Worm (Caenorhabditis elegans): ENCODE measurements around the gene Y56A3A.31.

Gene Y56A3A.31

DNA sequence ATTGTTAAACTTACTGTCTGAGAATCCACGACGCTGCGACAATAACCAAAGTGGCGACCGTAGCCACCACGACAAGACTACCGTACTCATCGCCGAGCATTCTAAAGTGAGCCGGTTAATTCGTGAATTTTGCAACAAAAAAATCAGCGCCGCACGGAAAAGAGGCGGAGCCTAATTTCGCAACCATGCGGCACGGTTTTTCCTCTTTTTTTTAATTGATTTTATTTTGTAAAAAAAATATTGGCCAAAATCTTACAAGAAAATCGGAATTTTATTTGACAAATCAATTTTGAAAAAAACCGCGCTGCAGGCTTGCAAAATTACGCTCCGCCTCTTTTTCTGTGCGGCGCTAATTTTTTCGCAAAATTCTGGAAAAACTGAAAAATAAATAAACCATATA is 40.7 kb upstream of the Y56A3A.31 start, which contains the start of gene dolk-1:
Gene dolk-1, minus strand, starts transcription at position 101 of the 400 bp plus-strand sequence.
- TF ChIP-seq fkh-10 (GFP tag; optimal IDR thresholded peaks at IDR 0.05), result no peak
- TF ChIP-seq pag-3 (tag; optimal IDR thresholded peaks at IDR 0.05; ENCODE audit: borderline replicate concordance), result no peak
- TF ChIP-seq odd-2 (tag; optimal IDR thresholded peaks at IDR 0.05), result no peak
- no peak for TF ChIP-seq rnt-1 (tag; optimal IDR thresholded peaks at IDR 0.05)
- TF ChIP-seq ceh-48 (tag; optimal IDR thresholded peaks at IDR 0.05), result no peak
- no peak for TF ChIP-seq tbx-7 (tag; optimal IDR thresholded peaks at IDR 0.05)
- TF ChIP-seq K09A11.1 (tag; optimal IDR thresholded peaks at IDR 0.05; ENCODE audit: insufficient read depth), result no peak
- no peak for TF ChIP-seq F13H6.1 (tag; optimal IDR thresholded peaks at IDR 0.05)
- TF ChIP-seq ceh-31 (tag; optimal IDR thresholded peaks at IDR 0.05), result no peak
- TF ChIP-seq ama-1 (optimal IDR thresholded peaks at IDR 0.05), result no peak
- no peak for TF ChIP-seq ceh-45 (GFP tag; IDR thresholded peaks at IDR 0.05)
- TF ChIP-seq eyg-1 (tag; optimal IDR thresholded peaks at IDR 0.05), result no peak
- TF ChIP-seq dmd-4 (tag; optimal IDR thresholded peaks at IDR 0.05; ENCODE audit: borderline replicate concordance), result no peak
- TF ChIP-seq madf-2 (tag; optimal IDR thresholded peaks at IDR 0.05), result no peak
- no peak for TF ChIP-seq dve-1 (tag; optimal IDR thresholded peaks at IDR 0.05)
- TF ChIP-seq tbx-2 (tag; optimal IDR thresholded peaks at IDR 0.05), result no peak
- no peak for TF ChIP-seq fax-1 (tag; optimal IDR thresholded peaks at IDR 0.05)
- TF ChIP-seq ztf-16 (tag; optimal IDR thresholded peaks at IDR 0.05), result no peak

DNA sequence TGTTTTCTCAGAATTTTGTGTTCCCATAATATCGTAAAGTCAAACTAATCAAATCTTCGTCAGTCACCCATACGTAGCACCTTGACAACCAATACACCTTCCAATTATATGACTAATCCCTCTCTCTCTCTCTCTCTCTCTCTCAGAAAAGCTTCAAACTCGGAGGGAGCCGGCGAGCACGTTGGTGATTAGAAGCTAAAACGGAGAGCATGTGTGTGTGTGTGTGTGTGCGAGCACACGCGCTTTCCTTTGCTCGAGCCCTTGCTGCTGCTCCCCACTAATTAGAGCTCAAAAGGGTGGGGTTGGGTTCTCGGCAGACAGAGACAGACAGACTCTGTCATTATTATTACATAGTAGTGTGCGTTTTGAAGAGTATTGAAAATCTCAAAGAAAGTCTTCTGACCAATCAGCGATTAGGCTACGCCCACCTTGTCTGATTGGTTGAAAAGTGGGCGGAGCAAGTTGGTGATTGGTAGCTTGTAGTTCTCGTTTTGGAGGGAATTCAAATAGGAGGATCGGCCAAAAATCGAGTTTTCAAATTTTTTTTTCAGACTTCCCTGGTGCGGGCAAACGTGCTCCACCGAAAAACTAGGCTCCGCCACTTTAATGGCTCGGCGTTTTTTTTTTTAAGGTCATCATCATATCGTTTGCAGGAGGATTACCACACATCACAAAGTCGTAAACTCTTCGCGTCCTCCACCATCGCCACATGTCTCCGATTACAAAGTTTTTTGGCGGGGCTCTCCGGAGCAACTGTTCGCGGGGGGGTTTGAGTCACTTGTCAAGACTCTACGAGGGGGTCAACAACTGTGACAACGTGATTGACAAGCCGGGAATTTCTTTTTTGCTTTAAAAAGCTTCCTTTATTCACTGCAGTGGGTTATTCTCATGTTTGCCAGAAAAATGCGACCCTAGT is 39.0 kb upstream of the Y56A3A.31 start:
- TF ChIP-seq elt-2 (tag; optimal IDR thresholded peaks at IDR 0.05), result peak; percentile 3
- no peak for TF ChIP-seq tbx-2 (tag; optimal IDR thresholded peaks at IDR 0.05)
- no peak for TF ChIP-seq hlh-30 (tag; optimal IDR thresholded peaks at IDR 0.05; ENCODE audit: insufficient read depth)
- TF ChIP-seq unc-55 (GFP tag; optimal IDR thresholded peaks at IDR 0.05), result peak; percentile 93
- no peak for TF ChIP-seq unc-86 (tag; optimal IDR thresholded peaks at IDR 0.05)
- TF ChIP-seq gmeb-2 (tag; optimal IDR thresholded peaks at IDR 0.05), result no peak
- no peak for TF ChIP-seq ahr-1 (tag; optimal IDR thresholded peaks at IDR 0.05)
- TF ChIP-seq T23F11.4 (GFP tag; optimal IDR thresholded peaks at IDR 0.05), result no peak
- no peak for TF ChIP-seq che-1 (tag; optimal IDR thresholded peaks at IDR 0.05)
- no peak for TF ChIP-seq sdc-2 (tag; optimal IDR thresholded peaks at IDR 0.05)
- no peak for TF ChIP-seq pag-3 (tag; optimal IDR thresholded peaks at IDR 0.05; ENCODE audit: borderline replicate concordance)
- no peak for TF ChIP-seq ttx-3 (tag; optimal IDR thresholded peaks at IDR 0.05)
- TF ChIP-seq pha-4 (tag; optimal IDR thresholded peaks at IDR 0.05), result no peak
- no peak for TF ChIP-seq tbx-7 (tag; optimal IDR thresholded peaks at IDR 0.05)
- peak; percentile 43 for TF ChIP-seq ceh-18 (tag; optimal IDR thresholded peaks at IDR 0.05)
- no peak for TF ChIP-seq pat-9 (tag; optimal IDR thresholded peaks at IDR 0.05)
- TF ChIP-seq K02D7.2 (tag; optimal IDR thresholded peaks at IDR 0.05), result peak; percentile 31
- no peak for TF ChIP-seq hlh-15 (tag; optimal IDR thresholded peaks at IDR 0.05)
- TF ChIP-seq pros-1 (tag; optimal IDR thresholded peaks at IDR 0.05), result no peak
- TF ChIP-seq sox-2 (GFP tag; IDR thresholded peaks at IDR 0.05), result no peak
- TF ChIP-seq fkh-10 (GFP tag; optimal IDR thresholded peaks at IDR 0.05), result no peak
- TF ChIP-seq unc-42 (tag; optimal IDR thresholded peaks at IDR 0.05), result peak; percentile 57
- no peak for TF ChIP-seq ceh-34 (tag; optimal IDR thresholded peaks at IDR 0.05)
- TF ChIP-seq pqm-1 (tag; optimal IDR thresholded peaks at IDR 0.05), result no peak
- no peak for TF ChIP-seq ceh-48 (tag; optimal IDR thresholded peaks at IDR 0.05)
- TF ChIP-seq C08G9.2 (tag; optimal IDR thresholded peaks at IDR 0.05), result no peak
- no peak for TF ChIP-seq lin-11 (tag; optimal IDR thresholded peaks at IDR 0.05)
- TF ChIP-seq pax-1 (tag; optimal IDR thresholded peaks at IDR 0.05), result no peak
- no peak for TF ChIP-seq rnt-1 (tag; optimal IDR thresholded peaks at IDR 0.05)
- no peak for TF ChIP-seq ref-2 (tag; optimal IDR thresholded peaks at IDR 0.05)
- TF ChIP-seq hlh-13 (GFP tag; optimal IDR thresholded peaks at IDR 0.05), result no peak
- TF ChIP-seq dmd-4 (tag; optimal IDR thresholded peaks at IDR 0.05; ENCODE audit: borderline replicate concordance), result no peak
- no peak for TF ChIP-seq fax-1 (tag; optimal IDR thresholded peaks at IDR 0.05)
- no peak for TF ChIP-seq npax-4 (tag; optimal IDR thresholded peaks at IDR 0.05)
- peak; percentile 12 for TF ChIP-seq sox-4 (tag; optimal IDR thresholded peaks at IDR 0.05)
- TF ChIP-seq ceh-14 (tag; optimal IDR thresholded peaks at IDR 0.05), result peak; percentile 78
- TF ChIP-seq nhr-11 (tag; optimal IDR thresholded peaks at IDR 0.05), result no peak
- TF ChIP-seq lim-6 (tag; optimal IDR thresholded peaks at IDR 0.05), result no peak
- TF ChIP-seq ama-1 (optimal IDR thresholded peaks at IDR 0.05), result no peak
- TF ChIP-seq dve-1 (tag; optimal IDR thresholded peaks at IDR 0.05), result no peak

Data from whole organism, late embryonic.